Fruit fly (Drosophila melanogaster) whole organism, prepupa: Measurements from ENCODE around the gene Notum.

Experiments
- Blimp-1 ChIP-seq: fragments of 200-800 bp; sonication (Bioruptor generic); optimal IDR thresholded peaks from 3 replicates; lab custom pipeline; 2017; ENCODE audit warnings: missing biosample characterization, missing genetic modification characterization, mild to moderate bottlenecking, moderate library complexity, missing genetic modification reagents
- CG10631 ChIP-seq: fragments of 200-800 bp; sonication (Bioruptor generic); optimal IDR thresholded peaks from 2 replicates; lab custom pipeline; 2016; ENCODE audit warnings: missing biosample characterization, missing genetic modification characterization
- CG10669 ChIP-seq: fragments of 200-800 bp; sonication (Bioruptor generic); optimal IDR thresholded peaks from 3 replicates; lab custom pipeline; 2018; ENCODE audit warnings: missing biosample characterization, mild to moderate bottlenecking, missing genetic modification characterization, moderate library complexity
- CG11294 ChIP-seq: fragments of 200-800 bp; sonication (Bioruptor generic); IDR thresholded peaks from 2 replicates; pipeline ENCODE4 v1.3.6; 2022; ENCODE audit warnings: missing biosample characterization, missing genetic modification characterization
- CG11762 ChIP-seq: fragments of 200-800 bp; sonication (Bioruptor generic); optimal IDR thresholded peaks from 3 replicates; lab custom pipeline; 2016; ENCODE audit warnings: missing biosample characterization, missing genetic modification characterization; ENCODE audit not compliant: insufficient read depth
- CG11902 ChIP-seq: fragments of 200-800 bp; sonication (Bioruptor generic); optimal IDR thresholded peaks from 3 replicates; lab custom pipeline; 2016; ENCODE audit warnings: missing biosample characterization, missing genetic modification characterization
- CG1621 ChIP-seq: fragments of 200-800 bp; sonication (Bioruptor generic); optimal IDR thresholded peaks from 3 replicates; lab custom pipeline; 2018; ENCODE audit warnings: missing biosample characterization, mild to moderate bottlenecking, missing genetic modification characterization
- CG16779 ChIP-seq: fragments of 200-800 bp; sonication (Bioruptor generic); optimal IDR thresholded peaks from 3 replicates; lab custom pipeline; 2017; ENCODE audit warnings: missing biosample characterization, mild to moderate bottlenecking, missing genetic modification characterization
- CG3032 ChIP-seq: fragments of 200-800 bp; optimal IDR thresholded peaks from 2 replicates; lab custom pipeline; 2019; ENCODE audit warnings: missing biosample characterization, mild to moderate bottlenecking, missing genetic modification characterization, moderate library complexity
- CG31627 ChIP-seq: fragments of 200-800 bp; sonication (Bioruptor generic); optimal IDR thresholded peaks from 3 replicates; lab custom pipeline; 2016; ENCODE audit warnings: missing biosample characterization, missing genetic modification characterization
- CG32006 ChIP-seq: fragments of 200-800 bp; sonication (Bioruptor generic); optimal IDR thresholded peaks from 3 replicates; lab custom pipeline; 2017; ENCODE audit warnings: missing biosample characterization, mild to moderate bottlenecking, missing genetic modification characterization
- CG34406 ChIP-seq: fragments of 200-800 bp; sonication (Bioruptor generic); optimal IDR thresholded peaks from 3 replicates; lab custom pipeline; 2016; ENCODE audit warnings: missing biosample characterization, missing genetic modification characterization
- CG3919 ChIP-seq: fragments of 200-800 bp; sonication (Bioruptor generic); optimal IDR thresholded peaks from 3 replicates; lab custom pipeline; 2016; ENCODE audit warnings: missing biosample characterization, missing genetic modification characterization
- CG4318 ChIP-seq: fragments of 200-800 bp; sonication (Bioruptor generic); optimal IDR thresholded peaks from 3 replicates; lab custom pipeline; 2017; ENCODE audit warnings: missing biosample characterization, mild to moderate bottlenecking, missing genetic modification characterization
- CG6163 ChIP-seq: fragments of 200-800 bp; sonication (Bioruptor generic); IDR thresholded peaks from 3 replicates; pipeline ENCODE4 v1.3.6; 2022; ENCODE audit warnings: missing biosample characterization, missing genetic modification characterization
- CG6276 ChIP-seq: fragments of 200-800 bp; sonication (Bioruptor generic); optimal IDR thresholded peaks from 2 replicates; lab custom pipeline; 2017; ENCODE audit warnings: missing biosample characterization, mild to moderate bottlenecking, missing genetic modification characterization
- CG6792 ChIP-seq: fragments of 200-800 bp; sonication (Bioruptor generic); optimal IDR thresholded peaks from 3 replicates; lab custom pipeline; 2016; ENCODE audit warnings: missing biosample characterization, missing genetic modification characterization
- CG6808 ChIP-seq: fragments of 200-800 bp; sonication (Bioruptor generic); optimal IDR thresholded peaks from 3 replicates; lab custom pipeline; 2017; ENCODE audit warnings: missing biosample characterization, missing genetic modification characterization, mild to moderate bottlenecking, moderate library complexity, missing genetic modification reagents
- CG6854 ChIP-seq: fragments of 200-800 bp; sonication (Bioruptor generic); optimal IDR thresholded peaks from 2 replicates; lab custom pipeline; 2017; ENCODE audit warnings: missing biosample characterization, mild to moderate bottlenecking, missing genetic modification characterization
- CG7368 ChIP-seq: fragments of 200-800 bp; sonication (Bioruptor generic); optimal IDR thresholded peaks from 3 replicates; lab custom pipeline; 2016; ENCODE audit warnings: missing biosample characterization, missing genetic modification characterization
- CG8119 ChIP-seq: fragments of 200-800 bp; sonication (Bioruptor generic); IDR thresholded peaks from 3 replicates; pipeline ENCODE4 v1.3.6; 2022; ENCODE audit warnings: missing biosample characterization, missing genetic modification characterization
- CG8319 ChIP-seq: fragments of 200-800 bp; sonication (Bioruptor generic); optimal IDR thresholded peaks from 3 replicates; lab custom pipeline; 2016; ENCODE audit warnings: missing biosample characterization, missing genetic modification characterization
- CG8632 ChIP-seq: fragments of 200-800 bp; sonication (Bioruptor generic); optimal IDR thresholded peaks from 3 replicates; lab custom pipeline; 2016; ENCODE audit warnings: missing biosample characterization, missing genetic modification characterization
- CG9139 ChIP-seq: fragments of 200-800 bp; sonication (Bioruptor generic); optimal IDR thresholded peaks from 3 replicates; lab custom pipeline; 2017; ENCODE audit warnings: missing biosample characterization, mild to moderate bottlenecking, missing genetic modification characterization
- Eip75B ChIP-seq: fragments of 200-800 bp; sonication (Bioruptor generic); optimal IDR thresholded peaks from 3 replicates; lab custom pipeline; 2016; ENCODE audit warnings: missing biosample characterization, missing genetic modification characterization
- Eip93F ChIP-seq: fragments of 200-800 bp; sonication (Bioruptor generic); optimal IDR thresholded peaks from 2 replicates; lab custom pipeline; 2016; ENCODE audit warnings: missing biosample characterization, mild to moderate bottlenecking, missing genetic modification characterization
- Ets96B ChIP-seq: fragments of 200-800 bp; optimal IDR thresholded peaks from 2 replicates; lab custom pipeline; 2019; ENCODE audit warnings: missing biosample characterization, mild to moderate bottlenecking, missing genetic modification characterization, moderate library complexity
- Hr38 ChIP-seq: sonication (Bioruptor generic); optimal IDR thresholded peaks from 2 replicates; lab custom pipeline; 2016; ENCODE audit warnings: missing biosample characterization, missing genetic modification characterization
- Hr4 ChIP-seq: fragments of 200-800 bp; sonication (Bioruptor generic); optimal IDR thresholded peaks from 3 replicates; lab custom pipeline; 2016; ENCODE audit warnings: missing biosample characterization, missing genetic modification characterization
- Lpt ChIP-seq: fragments of 200-800 bp; sonication (Bioruptor generic); optimal IDR thresholded peaks from 3 replicates; lab custom pipeline; 2016; ENCODE audit warnings: missing biosample characterization, missing genetic modification characterization
- Met ChIP-seq: fragments of 200-800 bp; sonication (Bioruptor generic); optimal IDR thresholded peaks from 3 replicates; lab custom pipeline; 2016; ENCODE audit warnings: missing biosample characterization, missing genetic modification characterization
- Smox ChIP-seq: fragments of 200-800 bp; sonication (Bioruptor generic); optimal IDR thresholded peaks from 3 replicates; lab custom pipeline; 2016; ENCODE audit warnings: missing biosample characterization, missing genetic modification characterization
- Sox102F ChIP-seq: fragments of 200-800 bp; sonication (Bioruptor generic); optimal IDR thresholded peaks from 2 replicates; lab custom pipeline; 2016; ENCODE audit warnings: missing biosample characterization, mild to moderate bottlenecking, missing genetic modification characterization
- Sox14 ChIP-seq: fragments of 200-800 bp; sonication (Bioruptor generic); optimal IDR thresholded peaks from 3 replicates; lab custom pipeline; 2016; ENCODE audit warnings: missing biosample characterization, missing genetic modification characterization
- Sox15 ChIP-seq: fragments of 200-800 bp; sonication (Bioruptor generic); optimal IDR thresholded peaks from 3 replicates; lab custom pipeline; 2016; ENCODE audit warnings: missing biosample characterization, missing genetic modification characterization
- achi ChIP-seq: fragments of 200-800 bp; sonication (Bioruptor generic); optimal IDR thresholded peaks from 3 replicates; lab custom pipeline; 2016; ENCODE audit warnings: missing biosample characterization, missing genetic modification characterization
- acj6 ChIP-seq: fragments of 200-800 bp; sonication (Bioruptor generic); optimal IDR thresholded peaks from 3 replicates; lab custom pipeline; 2016; ENCODE audit warnings: missing biosample characterization, missing genetic modification characterization
- cyc ChIP-seq: fragments of 200-800 bp; sonication (Bioruptor generic); optimal IDR thresholded peaks from 3 replicates; lab custom pipeline; 2016; ENCODE audit warnings: missing biosample characterization, missing genetic modification characterization
- dac ChIP-seq: fragments of 200-800 bp; sonication (Bioruptor generic); optimal IDR thresholded peaks from 2 replicates; lab custom pipeline; 2017; ENCODE audit warnings: missing biosample characterization, mild to moderate bottlenecking, missing genetic modification characterization
- dsx ChIP-seq: fragments of 200-800 bp; optimal IDR thresholded peaks from 3 replicates; lab custom pipeline; 2019; ENCODE audit warnings: missing biosample characterization, mild to moderate bottlenecking, missing genetic modification characterization, moderate library complexity; ENCODE audit not compliant: poor library complexity, severe bottlenecking
- eg ChIP-seq: fragments of 200-800 bp; sonication (Bioruptor generic); IDR thresholded peaks from 3 replicates; pipeline ENCODE4 v1.3.6; 2022; ENCODE audit warnings: missing biosample characterization, missing genetic modification characterization
- esn ChIP-seq: fragments of 200-800 bp; sonication (Bioruptor generic); optimal IDR thresholded peaks from 2 replicates; lab custom pipeline; 2016; ENCODE audit warnings: missing biosample characterization, mild to moderate bottlenecking, missing genetic modification characterization, moderate library complexity
- fd59A ChIP-seq: fragments of 200-800 bp; sonication (Bioruptor generic); optimal IDR thresholded peaks from 2 replicates; lab custom pipeline; 2017; ENCODE audit warnings: missing biosample characterization, mild to moderate bottlenecking, missing genetic modification characterization, missing genetic modification reagents
- fd85E ChIP-seq: fragments of 200-800 bp; sonication (Bioruptor generic); optimal IDR thresholded peaks from 3 replicates; lab custom pipeline; 2016; ENCODE audit warnings: missing biosample characterization, missing genetic modification characterization
- fkh ChIP-seq: fragments of 200-800 bp; sonication (Bioruptor generic); optimal IDR thresholded peaks from 3 replicates; lab custom pipeline; 2017; ENCODE audit warnings: missing biosample characterization, mild to moderate bottlenecking, missing genetic modification characterization, moderate library complexity
- lz ChIP-seq: fragments of 200-800 bp; sonication (Bioruptor generic); optimal IDR thresholded peaks from 3 replicates; lab custom pipeline; 2016; ENCODE audit warnings: missing biosample characterization, missing genetic modification characterization
- salr ChIP-seq, 2 experiments: fragments of 200-800 bp; sonication (Bioruptor generic); optimal IDR thresholded peaks; 3 replicates each; lab custom pipeline; 2016 to 2018; ENCODE audit warnings: missing biosample characterization in 2 of 2, missing genetic modification characterization in 2 of 2, mild to moderate bottlenecking in 1 of 2
- spab ChIP-seq: fragments of 200-800 bp; sonication (Bioruptor generic); optimal IDR thresholded peaks from 2 replicates; lab custom pipeline; 2017; ENCODE audit warnings: missing biosample characterization, mild to moderate bottlenecking, missing genetic modification characterization, missing genetic modification reagents
- ss ChIP-seq, 2 experiments: fragments of 200-800 bp; sonication (Bioruptor generic); optimal IDR thresholded peaks; 2 replicates in 1 of 2; 3 replicates in 1 of 2; lab custom pipeline; 2017 to 2018; ENCODE audit warnings: mild to moderate bottlenecking in 2 of 2, missing biosample characterization in 2 of 2, missing genetic modification characterization in 2 of 2, moderate library complexity in 1 of 2
- svp ChIP-seq: fragments of 200-800 bp; sonication (Bioruptor generic); peaks from one replicate; lab custom pipeline; 2016; ENCODE audit warnings: missing biosample characterization, missing genetic modification characterization
- topi ChIP-seq: fragments of 200-800 bp; sonication (Bioruptor generic); optimal IDR thresholded peaks from 3 replicates; lab custom pipeline; 2016; ENCODE audit warnings: missing biosample characterization, missing genetic modification characterization
- vri ChIP-seq: fragments of 200-800 bp; sonication (Bioruptor generic); optimal IDR thresholded peaks from 3 replicates; lab custom pipeline; 2016; ENCODE audit warnings: missing biosample characterization, mild to moderate bottlenecking, missing genetic modification characterization

Notum gene

DNA sequence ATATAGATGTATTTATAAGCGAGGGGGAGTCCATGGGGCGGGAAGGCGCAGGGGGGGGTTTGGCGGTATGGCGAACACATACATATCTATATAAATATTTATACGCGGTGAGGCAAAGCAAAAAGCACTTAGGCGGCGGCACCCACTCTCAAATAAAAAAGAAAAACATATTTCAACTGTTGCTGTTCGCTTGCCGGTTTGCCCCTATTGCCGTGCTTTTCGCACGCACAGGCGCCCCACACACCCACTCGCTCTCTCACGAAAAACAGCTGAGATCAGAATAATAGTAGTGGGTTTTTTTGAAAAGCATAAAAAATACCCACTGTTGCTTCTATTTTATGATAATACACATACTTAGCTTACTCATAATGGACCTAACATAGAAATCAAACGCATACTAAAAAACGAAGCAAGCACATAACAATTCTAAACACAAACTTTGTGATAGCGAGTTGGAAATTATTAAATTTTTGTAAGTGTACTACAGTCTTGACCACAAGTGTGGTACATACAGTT lies 22.1 kb upstream of the Notum start:
- TF ChIP-seq Eip75B (GFP tag; lab: Kevin White, UChicago) = no peak
- TF ChIP-seq Blimp-1 (GFP tag; lab: Kevin White, UChicago) = no peak
- peak; percentile 23 for TF ChIP-seq Sox15 (GFP tag; lab: Kevin White, UChicago)
- no peak for TF ChIP-seq CG1621 (tag; lab: Kevin White, UChicago)
- peak; percentile 74 for TF ChIP-seq svp (GFP tag; lab: Kevin White, UChicago)
- no peak for TF ChIP-seq CG34406 (GFP tag; lab: Kevin White, UChicago)
- no peak for TF ChIP-seq Ets96B
- peak in 1 of 2 experiments; percentile 60 for TF ChIP-seq salr (GFP tag; optimal IDR thresholded peaks at IDR 0.05; lab: Kevin White, UChicago)
- TF ChIP-seq CG8119 (GFP tag; lab: Robert Waterston, UW) = peak; percentile 91
- peak; percentile 59 for TF ChIP-seq vri (GFP tag; lab: Kevin White, UChicago)
- TF ChIP-seq CG11294 = peak; percentile 78
- no peak for TF ChIP-seq fd59A (GFP tag; lab: Kevin White, UChicago)
- TF ChIP-seq Sox102F (GFP tag; lab: Kevin White, UChicago) = no peak
- no peak for TF ChIP-seq CG10669 (GFP tag; lab: Kevin White, UChicago)
- no peak for TF ChIP-seq CG8319 (GFP tag; lab: Kevin White, UChicago)
- no peak for TF ChIP-seq CG16779 (tag; lab: Kevin White, UChicago)
- TF ChIP-seq Sox14 = peak; percentile 62
- no peak for TF ChIP-seq CG6854 (GFP tag; lab: Kevin White, UChicago)
- TF ChIP-seq CG6276 (GFP tag; lab: Kevin White, UChicago) = peak; percentile 88
- peak; percentile 39 for TF ChIP-seq cyc (GFP tag; lab: Kevin White, UChicago)
- TF ChIP-seq CG10631 (GFP tag; lab: Kevin White, UChicago) = peak; percentile 23
- no peak for TF ChIP-seq Eip93F
- no peak for TF ChIP-seq CG11762 (GFP tag; lab: Kevin White, UChicago)
- peak; percentile 37 for TF ChIP-seq CG6792 (GFP tag; lab: Kevin White, UChicago)
- peak; percentile 67 for TF ChIP-seq achi (GFP tag; lab: Kevin White, UChicago)
- TF ChIP-seq dac (GFP tag; lab: Kevin White, UChicago) = peak; percentile 61
- no peak for TF ChIP-seq ss (GFP tag; optimal IDR thresholded peaks at IDR 0.05; lab: Kevin White, UChicago)
- no peak for TF ChIP-seq fd85E (GFP tag; lab: Kevin White, UChicago)
- TF ChIP-seq CG7368 (GFP tag; lab: Kevin White, UChicago) = no peak
- TF ChIP-seq CG9139 (GFP tag; lab: Kevin White, UChicago) = no peak
- no peak for TF ChIP-seq CG8632 (GFP tag; lab: Kevin White, UChicago)
- no peak for TF ChIP-seq spab (GFP tag; lab: Kevin White, UChicago)
- peak; percentile 45 for TF ChIP-seq Smox
- TF ChIP-seq topi = peak; percentile 16
- TF ChIP-seq CG4318 (GFP tag; lab: Kevin White, UChicago) = peak; percentile 61
- TF ChIP-seq CG31627 (GFP tag; lab: Kevin White, UChicago) = peak; percentile 50
- peak; percentile 92 for TF ChIP-seq Hr4 (GFP tag; lab: Kevin White, UChicago)
- TF ChIP-seq eg = peak; percentile 85
- TF ChIP-seq CG6808 (GFP tag; lab: Kevin White, UChicago) = no peak
- peak; percentile 94 for TF ChIP-seq fkh
- no peak for TF ChIP-seq dsx (GFP tag; lab: Kevin White, UChicago)
- peak; percentile 9 for TF ChIP-seq CG3032
- TF ChIP-seq acj6 (GFP tag; lab: Kevin White, UChicago) = peak; percentile 55
- peak; percentile 16 for TF ChIP-seq Hr38 (GFP tag; lab: Kevin White, UChicago)
- TF ChIP-seq CG32006 (GFP tag; lab: Kevin White, UChicago) = peak; percentile 91
- TF ChIP-seq CG3919 (GFP tag; lab: Kevin White, UChicago) = peak; percentile 45
- peak; percentile 48 for TF ChIP-seq esn
- TF ChIP-seq CG11902 (GFP tag; lab: Kevin White, UChicago) = no peak
- peak; percentile 53 for TF ChIP-seq Met (GFP tag; lab: Kevin White, UChicago)
- peak; percentile 32 for TF ChIP-seq lz
- no peak; the same call in 2 of the 3 replicates for TF ChIP-seq CG6163 (GFP tag; lab: Robert Waterston, UW)
- TF ChIP-seq Lpt (GFP tag; lab: Kevin White, UChicago) = peak; percentile 76
